Worm (Caenorhabditis elegans) whole organism, L3 larva: ENCODE results near the gene K08D9.6.

ENCODE experiments used
- ama-1 ChIP-seq: fragments of 150-350 bp; optimal IDR thresholded peaks from 2 replicates; lab custom pipeline; 2018
- egl-27 ChIP-seq: sonication (generic microtip); optimal IDR thresholded peaks from 4 replicates; lab custom pipeline; 2017; ENCODE audit warnings: missing biosample characterization, missing genetic modification reagents, missing genetic modification characterization
- elt-3 ChIP-seq, 3 experiments: fragments of 150-350 bp in 1 of 3; sonication (generic microtip) in 2 of 3; optimal IDR thresholded peaks; 2 replicates in 2 of 3; 4 replicates in 1 of 3; lab custom pipeline; 2014 to 2017; ENCODE audit warnings: missing biosample characterization in 3 of 3, missing genetic modification characterization in 3 of 3
- fkh-10 ChIP-seq: sonication (generic microtip); optimal IDR thresholded peaks from 2 replicates; lab custom pipeline; 2017; ENCODE audit warnings: missing biosample characterization, missing genetic modification reagents, missing genetic modification characterization
- mml-1 ChIP-seq: fragments of 150-350 bp; sonication (generic microtip); optimal IDR thresholded peaks from 3 replicates; lab custom pipeline; 2014; ENCODE audit warnings: missing biosample characterization, missing genetic modification characterization
- skn-1 ChIP-seq: fragments of 150-350 bp; optimal IDR thresholded peaks from 2 replicates; lab custom pipeline; 2014; ENCODE audit warnings: missing biosample characterization, missing genetic modification characterization

- TF ChIP-seq ama-1 (no peak), skn-1 (no peak), mml-1 (tag; lab: Kevin White, UChicago) (no peak), elt-3 (tag; optimal IDR thresholded peaks at IDR 0.05; lab: Kevin White, UChicago) (no peak), egl-27 (tag; lab: Kevin White, UChicago) (no peak), fkh-10 (GFP tag; lab: Kevin White, UChicago) (no peak)
Observed at ce11 chrV:3196832-3197329, 37.9 kb downstream of the K08D9.6 start, which contains the start of the genes Y73C8B.1 and Y73C8B.5.
